Fruit fly (Drosophila melanogaster) whole organism: ENCODE data around the gene CG15403.

Source experiments
- CG8478 ChIP-seq: fragments of >200 bp; optimal IDR thresholded peaks from 2 replicates; lab custom pipeline; 2018; ENCODE audit warnings: inconsistent platforms
- Dll ChIP-seq: fragments of >200 bp; optimal IDR thresholded peaks from 2 replicates; lab custom pipeline; 2017
- EcR ChIP-seq, 2 experiments: fragments of >200 bp; optimal IDR thresholded peaks; 2 replicates each; lab custom pipeline; 2017; ENCODE audit warnings: missing biosample characterization in 2 of 2, missing genetic modification characterization in 2 of 2, missing genetic modification reagents in 2 of 2
- pan ChIP-seq: fragments of >200 bp; optimal IDR thresholded peaks from 2 replicates; lab custom pipeline; 2017
- psq ChIP-seq: fragments of >200 bp; optimal IDR thresholded peaks from 2 replicates; lab custom pipeline; 2017
- usp ChIP-seq: fragments of >200 bp; optimal IDR thresholded peaks from 2 replicates; lab custom pipeline; 2017; ENCODE audit warnings: missing biosample characterization, missing genetic modification characterization, mixed read lengths

dm6 chr2L:3145470-3145869 lies 17.0 kb downstream of the CG15403 start, which contains the start of gene ND-B14.5B:
- no peak for TF ChIP-seq psq (lab: Kevin White, UChicago)
- TF ChIP-seq CG8478 = no peak
- no peak for TF ChIP-seq EcR (GFP tag; optimal IDR thresholded peaks at IDR 0.05; lab: Kevin White, UChicago)
- TF ChIP-seq usp (GFP tag; lab: Kevin White, UChicago) = no peak
- no peak for TF ChIP-seq pan (lab: Kevin White, UChicago)
- no peak for TF ChIP-seq Dll (lab: Kevin White, UChicago)
